Fruit fly (Drosophila melanogaster): ENCODE results near the gene Nrx-1.

Gene Nrx-1

DNA sequence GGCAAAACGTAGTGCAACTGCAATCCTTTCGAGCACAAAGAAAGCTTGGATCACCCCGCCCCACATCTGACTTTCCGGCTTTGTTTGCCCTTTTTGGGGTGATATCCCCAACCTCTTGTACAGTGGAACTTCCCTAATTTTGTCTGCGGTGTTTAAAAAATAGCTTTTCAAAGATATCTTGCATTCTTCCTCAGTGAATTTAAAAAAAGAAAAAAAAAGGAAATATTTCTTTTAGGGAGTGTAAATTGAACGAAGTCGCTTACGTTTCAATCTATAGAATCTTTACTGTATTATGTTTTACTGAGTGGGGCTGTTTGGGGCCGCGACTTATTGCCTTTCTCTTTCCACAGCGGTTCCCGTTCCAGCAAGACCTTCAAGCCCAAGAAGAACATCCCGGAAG is 46.7 kb upstream of the Nrx-1 start (continued):
- no peak for TF ChIP-seq tio (GFP tag; optimal IDR thresholded peaks at IDR 0.05)
- peak; percentile 73 for TF ChIP-seq unpg (GFP tag; optimal IDR thresholded peaks at IDR 0.05)
- no peak for TF ChIP-seq pita (GFP tag; optimal IDR thresholded peaks at IDR 0.05)
- TF ChIP-seq aop (GFP tag; IDR thresholded peaks at IDR 0.05) = no peak
- no peak for TF ChIP-seq gsb-n (tag; optimal IDR thresholded peaks at IDR 0.05)
- TF ChIP-seq CG14441 (GFP tag; IDR thresholded peaks at IDR 0.05) = peak; percentile 87
- TF ChIP-seq Dek (tag; optimal IDR thresholded peaks at IDR 0.05) = peak; percentile 57
- peak in 1 of 2 experiments; percentile 63 for TF ChIP-seq bsh (GFP tag; optimal IDR thresholded peaks at IDR 0.05)
- TF ChIP-seq Mes4 (GFP tag; optimal IDR thresholded peaks at IDR 0.05) = peak; percentile 26
- TF ChIP-seq CG13775 (GFP tag; optimal IDR thresholded peaks at IDR 0.05) = peak; percentile 43
- no peak for TF ChIP-seq Lhr (GFP tag; optimal IDR thresholded peaks at IDR 0.05)
- no peak for TF ChIP-seq ewg (GFP tag; optimal IDR thresholded peaks at IDR 0.05)
- TF ChIP-seq CG4707 (GFP tag; optimal IDR thresholded peaks at IDR 0.05) = no peak
- no peak for TF ChIP-seq oc (tag; optimal IDR thresholded peaks at IDR 0.05)
- no peak for TF ChIP-seq CG2202 (tag; optimal IDR thresholded peaks at IDR 0.05)
- TF ChIP-seq Fer2 (tag; optimal IDR thresholded peaks at IDR 0.05) = peak; percentile 29
- no peak for TF ChIP-seq Hey (tag; optimal IDR thresholded peaks at IDR 0.05)
- TF ChIP-seq Dip3 (GFP tag; optimal IDR thresholded peaks at IDR 0.05) = peak; percentile 56
- TF ChIP-seq HLH4C (GFP tag; IDR thresholded peaks at IDR 0.05; ENCODE audit: partially characterized antibody) = no peak
- no peak for TF ChIP-seq Dref (GFP tag; IDR thresholded peaks at IDR 0.05)
- no peak for TF ChIP-seq Spps (tag; optimal IDR thresholded peaks at IDR 0.05)
- peak; percentile 42; the same call in 1 of the 2 replicates for TF ChIP-seq sisA (GFP tag; IDR thresholded peaks at IDR 0.05)
- TF ChIP-seq ato (GFP tag; IDR thresholded peaks at IDR 0.05; ENCODE audit: partially characterized antibody) = no peak
- no peak for TF ChIP-seq fd64A (GFP tag; optimal IDR thresholded peaks at IDR 0.05)
- peak; percentile 63; the same call in 1 of the 2 replicates for TF ChIP-seq CG11247 (GFP tag; IDR thresholded peaks at IDR 0.05)
- TF ChIP-seq Six4 (GFP tag; optimal IDR thresholded peaks at IDR 0.05) = peak; percentile 4
- peak; percentile 62 for TF ChIP-seq ind (GFP tag; optimal IDR thresholded peaks at IDR 0.05)
- TF ChIP-seq ara (GFP tag; IDR thresholded peaks at IDR 0.05) = peak; percentile 43; the same call in 1 of the 2 replicates
- TF ChIP-seq CG10654 (GFP tag; optimal IDR thresholded peaks at IDR 0.05) = peak; percentile 3
- no peak for TF ChIP-seq ro (GFP tag; IDR thresholded peaks at IDR 0.05)
- TF ChIP-seq CG6689 (GFP tag; IDR thresholded peaks at IDR 0.05) = peak; percentile 71
- TF ChIP-seq CG12942 (GFP tag; optimal IDR thresholded peaks at IDR 0.05) = no peak
- peak; percentile 41 for TF ChIP-seq CG4424 (GFP tag; optimal IDR thresholded peaks at IDR 0.05)
- TF ChIP-seq CG18764 (GFP tag; optimal IDR thresholded peaks at IDR 0.05) = no peak
- TF ChIP-seq CG1832 (GFP tag; optimal IDR thresholded peaks at IDR 0.05) = no peak
- TF ChIP-seq tap (tag; optimal IDR thresholded peaks at IDR 0.05) = peak; percentile 51
- no peak for TF ChIP-seq CG18011 (GFP tag; optimal IDR thresholded peaks at IDR 0.05)
- TF ChIP-seq CG32767 (GFP tag; IDR thresholded peaks at IDR 0.05) = peak; percentile 60; the same call in 1 of the 2 replicates
- TF ChIP-seq repo (GFP tag; optimal IDR thresholded peaks at IDR 0.05) = peak; percentile 51
- TF ChIP-seq CG13296 (GFP tag; optimal IDR thresholded peaks at IDR 0.05) = peak; percentile 63
- TF ChIP-seq sob (GFP tag; IDR thresholded peaks at IDR 0.05) = peak; percentile 72
- TF ChIP-seq HLH54F (GFP tag; optimal IDR thresholded peaks at IDR 0.05) = peak; percentile 27
- peak; percentile 56 for TF ChIP-seq CG31441 (GFP tag; IDR thresholded peaks at IDR 0.05)
- TF ChIP-seq Med (GFP tag) = peak; percentile 87
- no peak for TF ChIP-seq Max (GFP tag; optimal IDR thresholded peaks at IDR 0.05)
- TF ChIP-seq Sry-δ (GFP tag; optimal IDR thresholded peaks at IDR 0.05) = no peak
- peak; percentile 85 for TF ChIP-seq row (GFP tag; IDR thresholded peaks at IDR 0.05)
- TF ChIP-seq CG6683 (GFP tag; optimal IDR thresholded peaks at IDR 0.05) = no peak
- peak; percentile 43 for TF ChIP-seq hkb (optimal IDR thresholded peaks at IDR 0.05)
- TF ChIP-seq hkb (GFP tag; IDR thresholded peaks at IDR 0.05) = peak; percentile 86
- TF ChIP-seq Hr39 (optimal IDR thresholded peaks at IDR 0.05) = no peak
- TF ChIP-seq CG13424 (tag; optimal IDR thresholded peaks at IDR 0.05) = peak; percentile 66

All from whole organism, embryonic.